Fruit fly (Drosophila melanogaster) whole organism, prepupa: ENCODE results near the gene Gdi.

Experiments used
- Blimp-1 ChIP-seq: fragments of 200-800 bp; sonication (Bioruptor generic); optimal IDR thresholded peaks from 3 replicates; lab custom pipeline; 2017; ENCODE audit warnings: missing biosample characterization, missing genetic modification characterization, mild to moderate bottlenecking, moderate library complexity, missing genetic modification reagents
- CG10669 ChIP-seq: fragments of 200-800 bp; sonication (Bioruptor generic); optimal IDR thresholded peaks from 3 replicates; lab custom pipeline; 2018; ENCODE audit warnings: missing biosample characterization, mild to moderate bottlenecking, missing genetic modification characterization, moderate library complexity
- CG11762 ChIP-seq: fragments of 200-800 bp; sonication (Bioruptor generic); optimal IDR thresholded peaks from 3 replicates; lab custom pipeline; 2016; ENCODE audit warnings: missing biosample characterization, missing genetic modification characterization; ENCODE audit not compliant: insufficient read depth
- CG11902 ChIP-seq: fragments of 200-800 bp; sonication (Bioruptor generic); optimal IDR thresholded peaks from 3 replicates; lab custom pipeline; 2016; ENCODE audit warnings: missing biosample characterization, missing genetic modification characterization
- CG1621 ChIP-seq: fragments of 200-800 bp; sonication (Bioruptor generic); optimal IDR thresholded peaks from 3 replicates; lab custom pipeline; 2018; ENCODE audit warnings: missing biosample characterization, mild to moderate bottlenecking, missing genetic modification characterization
- CG16779 ChIP-seq: fragments of 200-800 bp; sonication (Bioruptor generic); optimal IDR thresholded peaks from 3 replicates; lab custom pipeline; 2017; ENCODE audit warnings: missing biosample characterization, mild to moderate bottlenecking, missing genetic modification characterization
- CG3032 ChIP-seq: fragments of 200-800 bp; optimal IDR thresholded peaks from 2 replicates; lab custom pipeline; 2019; ENCODE audit warnings: missing biosample characterization, mild to moderate bottlenecking, missing genetic modification characterization, moderate library complexity
- CG31627 ChIP-seq: fragments of 200-800 bp; sonication (Bioruptor generic); optimal IDR thresholded peaks from 3 replicates; lab custom pipeline; 2016; ENCODE audit warnings: missing biosample characterization, missing genetic modification characterization
- CG32006 ChIP-seq: fragments of 200-800 bp; sonication (Bioruptor generic); optimal IDR thresholded peaks from 3 replicates; lab custom pipeline; 2017; ENCODE audit warnings: missing biosample characterization, mild to moderate bottlenecking, missing genetic modification characterization
- CG3919 ChIP-seq: fragments of 200-800 bp; sonication (Bioruptor generic); optimal IDR thresholded peaks from 3 replicates; lab custom pipeline; 2016; ENCODE audit warnings: missing biosample characterization, missing genetic modification characterization
- CG4318 ChIP-seq: fragments of 200-800 bp; sonication (Bioruptor generic); optimal IDR thresholded peaks from 3 replicates; lab custom pipeline; 2017; ENCODE audit warnings: missing biosample characterization, mild to moderate bottlenecking, missing genetic modification characterization
- CG6163 ChIP-seq: fragments of 200-800 bp; sonication (Bioruptor generic); IDR thresholded peaks from 3 replicates; pipeline ENCODE4 v1.3.6; 2022; ENCODE audit warnings: missing biosample characterization, missing genetic modification characterization
- CG6276 ChIP-seq: fragments of 200-800 bp; sonication (Bioruptor generic); optimal IDR thresholded peaks from 2 replicates; lab custom pipeline; 2017; ENCODE audit warnings: missing biosample characterization, mild to moderate bottlenecking, missing genetic modification characterization
- CG6792 ChIP-seq: fragments of 200-800 bp; sonication (Bioruptor generic); optimal IDR thresholded peaks from 3 replicates; lab custom pipeline; 2016; ENCODE audit warnings: missing biosample characterization, missing genetic modification characterization
- CG6808 ChIP-seq: fragments of 200-800 bp; sonication (Bioruptor generic); optimal IDR thresholded peaks from 3 replicates; lab custom pipeline; 2017; ENCODE audit warnings: missing biosample characterization, missing genetic modification characterization, mild to moderate bottlenecking, moderate library complexity, missing genetic modification reagents
- CG6854 ChIP-seq: fragments of 200-800 bp; sonication (Bioruptor generic); optimal IDR thresholded peaks from 2 replicates; lab custom pipeline; 2017; ENCODE audit warnings: missing biosample characterization, mild to moderate bottlenecking, missing genetic modification characterization
- CG7368 ChIP-seq: fragments of 200-800 bp; sonication (Bioruptor generic); optimal IDR thresholded peaks from 3 replicates; lab custom pipeline; 2016; ENCODE audit warnings: missing biosample characterization, missing genetic modification characterization
- CG8319 ChIP-seq: fragments of 200-800 bp; sonication (Bioruptor generic); optimal IDR thresholded peaks from 3 replicates; lab custom pipeline; 2016; ENCODE audit warnings: missing biosample characterization, missing genetic modification characterization
- CG8632 ChIP-seq: fragments of 200-800 bp; sonication (Bioruptor generic); optimal IDR thresholded peaks from 3 replicates; lab custom pipeline; 2016; ENCODE audit warnings: missing biosample characterization, missing genetic modification characterization
- CG9139 ChIP-seq: fragments of 200-800 bp; sonication (Bioruptor generic); optimal IDR thresholded peaks from 3 replicates; lab custom pipeline; 2017; ENCODE audit warnings: missing biosample characterization, mild to moderate bottlenecking, missing genetic modification characterization
- Eip75B ChIP-seq: fragments of 200-800 bp; sonication (Bioruptor generic); optimal IDR thresholded peaks from 3 replicates; lab custom pipeline; 2016; ENCODE audit warnings: missing biosample characterization, missing genetic modification characterization
- Eip93F ChIP-seq: fragments of 200-800 bp; sonication (Bioruptor generic); optimal IDR thresholded peaks from 2 replicates; lab custom pipeline; 2016; ENCODE audit warnings: missing biosample characterization, mild to moderate bottlenecking, missing genetic modification characterization
- Ets21C ChIP-seq: fragments of 200-800 bp; sonication (Bioruptor generic); optimal IDR thresholded peaks from 3 replicates; lab custom pipeline; 2016; ENCODE audit warnings: missing biosample characterization, missing genetic modification characterization
- Ets96B ChIP-seq: fragments of 200-800 bp; optimal IDR thresholded peaks from 2 replicates; lab custom pipeline; 2019; ENCODE audit warnings: missing biosample characterization, mild to moderate bottlenecking, missing genetic modification characterization, moderate library complexity
- Gug ChIP-seq: fragments of 200-800 bp; sonication (Bioruptor generic); IDR thresholded peaks from 2 replicates; pipeline ENCODE4 v1.3.6; 2022; ENCODE audit warnings: missing biosample characterization, missing genetic modification characterization
- Hr38 ChIP-seq: sonication (Bioruptor generic); optimal IDR thresholded peaks from 2 replicates; lab custom pipeline; 2016; ENCODE audit warnings: missing biosample characterization, missing genetic modification characterization
- Hr39 ChIP-seq: fragments of 200-800 bp; sonication (Bioruptor generic); optimal IDR thresholded peaks from 2 replicates; lab custom pipeline; 2016; ENCODE audit warnings: missing biosample characterization, missing genetic modification characterization
- Hr4 ChIP-seq: fragments of 200-800 bp; sonication (Bioruptor generic); optimal IDR thresholded peaks from 3 replicates; lab custom pipeline; 2016; ENCODE audit warnings: missing biosample characterization, missing genetic modification characterization
- Met ChIP-seq: fragments of 200-800 bp; sonication (Bioruptor generic); optimal IDR thresholded peaks from 3 replicates; lab custom pipeline; 2016; ENCODE audit warnings: missing biosample characterization, missing genetic modification characterization
- OdsH ChIP-seq: fragments of 200-800 bp; sonication (Bioruptor generic); optimal IDR thresholded peaks from 3 replicates; lab custom pipeline; 2016; ENCODE audit warnings: missing biosample characterization, missing genetic modification characterization
- Smox ChIP-seq: fragments of 200-800 bp; sonication (Bioruptor generic); optimal IDR thresholded peaks from 3 replicates; lab custom pipeline; 2016; ENCODE audit warnings: missing biosample characterization, missing genetic modification characterization
- Sox102F ChIP-seq: fragments of 200-800 bp; sonication (Bioruptor generic); optimal IDR thresholded peaks from 2 replicates; lab custom pipeline; 2016; ENCODE audit warnings: missing biosample characterization, mild to moderate bottlenecking, missing genetic modification characterization
- Sox14 ChIP-seq: fragments of 200-800 bp; sonication (Bioruptor generic); optimal IDR thresholded peaks from 3 replicates; lab custom pipeline; 2016; ENCODE audit warnings: missing biosample characterization, missing genetic modification characterization
- Sox15 ChIP-seq: fragments of 200-800 bp; sonication (Bioruptor generic); optimal IDR thresholded peaks from 3 replicates; lab custom pipeline; 2016; ENCODE audit warnings: missing biosample characterization, missing genetic modification characterization
- acj6 ChIP-seq: fragments of 200-800 bp; sonication (Bioruptor generic); optimal IDR thresholded peaks from 3 replicates; lab custom pipeline; 2016; ENCODE audit warnings: missing biosample characterization, missing genetic modification characterization
- cyc ChIP-seq: fragments of 200-800 bp; sonication (Bioruptor generic); optimal IDR thresholded peaks from 3 replicates; lab custom pipeline; 2016; ENCODE audit warnings: missing biosample characterization, missing genetic modification characterization
- dac ChIP-seq: fragments of 200-800 bp; sonication (Bioruptor generic); optimal IDR thresholded peaks from 2 replicates; lab custom pipeline; 2017; ENCODE audit warnings: missing biosample characterization, mild to moderate bottlenecking, missing genetic modification characterization
- dsx ChIP-seq: fragments of 200-800 bp; optimal IDR thresholded peaks from 3 replicates; lab custom pipeline; 2019; ENCODE audit warnings: missing biosample characterization, mild to moderate bottlenecking, missing genetic modification characterization, moderate library complexity; ENCODE audit not compliant: poor library complexity, severe bottlenecking
- esn ChIP-seq: fragments of 200-800 bp; sonication (Bioruptor generic); optimal IDR thresholded peaks from 2 replicates; lab custom pipeline; 2016; ENCODE audit warnings: missing biosample characterization, mild to moderate bottlenecking, missing genetic modification characterization, moderate library complexity
- fd59A ChIP-seq: fragments of 200-800 bp; sonication (Bioruptor generic); optimal IDR thresholded peaks from 2 replicates; lab custom pipeline; 2017; ENCODE audit warnings: missing biosample characterization, mild to moderate bottlenecking, missing genetic modification characterization, missing genetic modification reagents
- fd85E ChIP-seq: fragments of 200-800 bp; sonication (Bioruptor generic); optimal IDR thresholded peaks from 3 replicates; lab custom pipeline; 2016; ENCODE audit warnings: missing biosample characterization, missing genetic modification characterization
- fkh ChIP-seq: fragments of 200-800 bp; sonication (Bioruptor generic); optimal IDR thresholded peaks from 3 replicates; lab custom pipeline; 2017; ENCODE audit warnings: missing biosample characterization, mild to moderate bottlenecking, missing genetic modification characterization, moderate library complexity
- lz ChIP-seq: fragments of 200-800 bp; sonication (Bioruptor generic); optimal IDR thresholded peaks from 3 replicates; lab custom pipeline; 2016; ENCODE audit warnings: missing biosample characterization, missing genetic modification characterization
- net ChIP-seq: fragments of 200-800 bp; sonication (Bioruptor generic); optimal IDR thresholded peaks from 3 replicates; lab custom pipeline; 2016; ENCODE audit warnings: missing biosample characterization, missing genetic modification characterization
- salr ChIP-seq, 2 experiments: fragments of 200-800 bp; sonication (Bioruptor generic); optimal IDR thresholded peaks; 3 replicates each; lab custom pipeline; 2016 to 2018; ENCODE audit warnings: missing biosample characterization in 2 of 2, missing genetic modification characterization in 2 of 2, mild to moderate bottlenecking in 1 of 2
- spab ChIP-seq: fragments of 200-800 bp; sonication (Bioruptor generic); optimal IDR thresholded peaks from 2 replicates; lab custom pipeline; 2017; ENCODE audit warnings: missing biosample characterization, mild to moderate bottlenecking, missing genetic modification characterization, missing genetic modification reagents
- ss ChIP-seq, 2 experiments: fragments of 200-800 bp; sonication (Bioruptor generic); optimal IDR thresholded peaks; 2 replicates in 1 of 2; 3 replicates in 1 of 2; lab custom pipeline; 2017 to 2018; ENCODE audit warnings: mild to moderate bottlenecking in 2 of 2, missing biosample characterization in 2 of 2, missing genetic modification characterization in 2 of 2, moderate library complexity in 1 of 2
- svp ChIP-seq: fragments of 200-800 bp; sonication (Bioruptor generic); peaks from one replicate; lab custom pipeline; 2016; ENCODE audit warnings: missing biosample characterization, missing genetic modification characterization
- vri ChIP-seq: fragments of 200-800 bp; sonication (Bioruptor generic); optimal IDR thresholded peaks from 3 replicates; lab custom pipeline; 2016; ENCODE audit warnings: missing biosample characterization, mild to moderate bottlenecking, missing genetic modification characterization

Gdi gene

DNA sequence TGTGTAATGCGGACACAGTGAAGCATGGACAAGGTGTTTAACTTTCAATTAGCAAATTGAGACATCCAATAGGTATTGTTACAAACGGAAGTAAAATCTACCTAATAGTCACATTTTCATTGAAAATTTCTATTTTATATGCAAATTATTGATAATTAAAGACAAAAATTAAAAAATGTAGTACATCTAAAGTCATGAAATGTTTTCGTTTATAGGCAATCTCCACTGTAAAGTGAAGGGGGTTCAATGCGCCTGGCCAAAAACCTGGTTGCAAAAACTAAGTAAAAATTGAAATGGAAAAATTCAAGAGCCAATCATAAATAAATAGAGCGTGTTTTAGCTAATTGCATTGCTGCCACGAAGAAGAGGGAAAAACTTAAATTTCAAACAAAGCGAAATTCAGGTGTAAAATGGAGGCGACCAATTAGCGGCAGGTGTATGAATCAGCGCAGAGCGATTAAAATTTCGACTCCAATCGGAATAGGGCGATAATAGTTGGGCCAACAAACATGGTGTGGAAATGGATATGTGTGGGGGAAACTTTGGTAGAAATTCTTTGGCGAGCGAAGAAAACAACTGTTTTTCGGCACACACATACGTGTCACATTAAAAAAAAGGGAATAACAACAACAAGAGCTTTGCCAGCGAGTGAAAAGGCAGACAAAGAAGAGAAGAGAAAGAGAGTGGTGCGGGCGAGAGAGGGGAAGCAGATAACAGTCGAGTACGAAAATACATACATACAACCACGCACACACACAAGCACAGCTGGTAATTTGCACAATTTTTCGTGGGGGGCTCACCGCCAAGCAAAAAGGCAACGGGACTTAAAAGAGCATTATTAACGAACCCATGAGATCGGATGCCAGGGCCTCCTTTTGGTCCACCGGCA is 1.1 kb downstream of the Gdi start:
- no peak for TF ChIP-seq Hr38 (GFP tag; lab: Kevin White, UChicago)
- peak; percentile 15 for TF ChIP-seq Blimp-1 (GFP tag; lab: Kevin White, UChicago)
- TF ChIP-seq CG3919 (GFP tag; lab: Kevin White, UChicago), result peak; percentile 48
- peak; percentile 45 for TF ChIP-seq Sox102F (GFP tag; lab: Kevin White, UChicago)
- peak; percentile 67 for TF ChIP-seq Met (GFP tag; lab: Kevin White, UChicago)
- no peak for TF ChIP-seq CG6792 (GFP tag; lab: Kevin White, UChicago)
- TF ChIP-seq CG31627 (GFP tag; lab: Kevin White, UChicago), result peak; percentile 31
- TF ChIP-seq CG9139 (GFP tag; lab: Kevin White, UChicago), result no peak
- peak; percentile 56 for TF ChIP-seq CG6276
- TF ChIP-seq CG6854 (GFP tag; lab: Kevin White, UChicago), result no peak
- no peak for TF ChIP-seq Eip93F (GFP tag; lab: Kevin White, UChicago)
- TF ChIP-seq OdsH (GFP tag; lab: Kevin White, UChicago), result peak; percentile 10
- peak; percentile 70 for TF ChIP-seq lz (GFP tag; lab: Kevin White, UChicago)
- peak; percentile 31 for TF ChIP-seq CG32006
- no peak for TF ChIP-seq CG8632
- no peak for TF ChIP-seq Ets21C
- TF ChIP-seq Smox (GFP tag; lab: Kevin White, UChicago), result peak; percentile 62
- peak; percentile 73 for TF ChIP-seq Hr4 (GFP tag; lab: Kevin White, UChicago)
- peak; percentile 43 for TF ChIP-seq acj6 (GFP tag; lab: Kevin White, UChicago)
- TF ChIP-seq Eip75B (GFP tag; lab: Kevin White, UChicago), result peak; percentile 54
- peak; percentile 40 for TF ChIP-seq esn
- no peak for TF ChIP-seq fkh (GFP tag; lab: Kevin White, UChicago)
- TF ChIP-seq ss (GFP tag; optimal IDR thresholded peaks at IDR 0.05; lab: Kevin White, UChicago), result peak in 1 of 2 experiments; percentile 36
- peak; percentile 83 for TF ChIP-seq CG6163
- peak; percentile 47 for TF ChIP-seq svp (GFP tag; lab: Kevin White, UChicago)
- TF ChIP-seq CG1621 (tag; lab: Kevin White, UChicago), result peak; percentile 14
- TF ChIP-seq CG6808 (GFP tag; lab: Kevin White, UChicago), result peak; percentile 27
- no peak for TF ChIP-seq fd85E (GFP tag; lab: Kevin White, UChicago)
- TF ChIP-seq CG11762 (GFP tag; lab: Kevin White, UChicago), result peak; percentile 15
- TF ChIP-seq Sox15, result peak; percentile 4
- TF ChIP-seq net (GFP tag; lab: Kevin White, UChicago), result peak; percentile 10
- TF ChIP-seq dac (GFP tag; lab: Kevin White, UChicago), result no peak
- peak; percentile 43 for TF ChIP-seq Hr39 (GFP tag; lab: Kevin White, UChicago)
- TF ChIP-seq Ets96B (tag; lab: Kevin White, UChicago), result peak; percentile 31
- no peak for TF ChIP-seq CG4318
- TF ChIP-seq dsx, result no peak
- no peak for TF ChIP-seq salr (GFP tag; optimal IDR thresholded peaks at IDR 0.05; lab: Kevin White, UChicago)
- no peak for TF ChIP-seq fd59A (GFP tag; lab: Kevin White, UChicago)
- no peak; the same call in 1 of the 2 replicates for TF ChIP-seq Gug (GFP tag; lab: Robert Waterston, UW)
- peak; percentile 17 for TF ChIP-seq vri
- peak; percentile 36 for TF ChIP-seq CG7368 (GFP tag; lab: Kevin White, UChicago)
- peak; percentile 17 for TF ChIP-seq CG11902 (GFP tag; lab: Kevin White, UChicago)
- TF ChIP-seq CG10669 (GFP tag; lab: Kevin White, UChicago), result peak; percentile 25
- no peak for TF ChIP-seq CG16779 (tag; lab: Kevin White, UChicago)
- peak; percentile 32 for TF ChIP-seq CG3032 (tag; lab: Kevin White, UChicago)
- TF ChIP-seq CG8319 (GFP tag; lab: Kevin White, UChicago), result peak; percentile 28
- TF ChIP-seq Sox14 (GFP tag; lab: Kevin White, UChicago), result peak; percentile 96
- TF ChIP-seq spab, result no peak
- TF ChIP-seq cyc (GFP tag; lab: Kevin White, UChicago), result peak; percentile 54
